Worm (Caenorhabditis elegans): ENCODE results near the gene mrpl-44.

The mrpl-44 gene

ce11 chrIII:9110270-9110669 is 21.1 kb upstream of the mrpl-44 start:
- TF ChIP-seq madf-6 (GFP tag; IDR thresholded peaks at IDR 0.05) = peak; percentile 77
- no peak for TF ChIP-seq pha-4 (tag; optimal IDR thresholded peaks at IDR 0.05)
- no peak for TF ChIP-seq snpc-3.4 (tag; optimal IDR thresholded peaks at IDR 0.05)
- peak; percentile 42 for TF ChIP-seq xnd-1 (tag; optimal IDR thresholded peaks at IDR 0.05)
- 0 out of 2 replicates have a peak, but pooled peaks have one; percentile 10 for TF ChIP-seq rcor-1 (GFP tag; IDR thresholded peaks at IDR 0.05)
- no peak for TF ChIP-seq hlh-26 (GFP tag; conservative IDR thresholded peaks at IDR 0.05)
- TF ChIP-seq madf-8 (GFP tag; conservative IDR thresholded peaks at IDR 0.05) = peak; percentile 4; the same call in 1 of the 2 replicates
- no peak for TF ChIP-seq unc-130 (GFP tag; optimal IDR thresholded peaks at IDR 0.05)
- peak; percentile 62 for TF ChIP-seq efl-1 (GFP tag; optimal IDR thresholded peaks at IDR 0.05)
- no peak for TF ChIP-seq akir-1 (GFP tag; optimal IDR thresholded peaks at IDR 0.05)
- no peak for TF ChIP-seq egl-44 (GFP tag; IDR thresholded peaks at IDR 0.05)
- TF ChIP-seq rec-8 (tag; optimal IDR thresholded peaks at IDR 0.05) = no peak
- TF ChIP-seq ccch-3 (GFP tag; optimal IDR thresholded peaks at IDR 0.05) = no peak

ce11 chrIII:9109726-9110125 is 20.6 kb upstream of the mrpl-44 start:
- TF ChIP-seq mcd-1 (GFP tag; IDR thresholded peaks at IDR 0.05) (no peak), nhr-27 (tag; optimal IDR thresholded peaks at IDR 0.05) (no peak), nfyb-1 (GFP tag; IDR thresholded peaks at IDR 0.05) (no peak), tlf-1 (GFP tag; optimal IDR thresholded peaks at IDR 0.05) (no peak), egrh-3 (GFP tag; IDR thresholded peaks at IDR 0.05) (no peak)

- TF ChIP-seq somi-1 (GFP tag; optimal IDR thresholded peaks at IDR 0.05) = no peak
- TF ChIP-seq madf-6 (GFP tag; IDR thresholded peaks at IDR 0.05) = peak; percentile 8; the same call in 1 of the 2 replicates
- TF ChIP-seq F49E8.2 (tag; optimal IDR thresholded peaks at IDR 0.05; ENCODE audit: insufficient read depth) = no peak
These were observed 20.0 kb upstream of the mrpl-44 start, which contains the start of gene cya-1 for ce11 chrIII:9109172-9109571. TSS of gene cya-1 (minus strand) at chrIII:9109272.

- no peak for TF ChIP-seq F39B2.1 (GFP tag; IDR thresholded peaks at IDR 0.05)
- no peak for TF ChIP-seq madf-8 (GFP tag; conservative IDR thresholded peaks at IDR 0.05)
- TF ChIP-seq F57C9.4 (tag; optimal IDR thresholded peaks at IDR 0.05) = no peak
- TF ChIP-seq gei-17 (GFP tag; optimal IDR thresholded peaks at IDR 0.05) = no peak
- TF ChIP-seq hlh-26 (GFP tag; conservative IDR thresholded peaks at IDR 0.05) = no peak
- no peak for TF ChIP-seq ccch-3 (GFP tag; optimal IDR thresholded peaks at IDR 0.05)
- TF ChIP-seq ets-4 (GFP tag; optimal IDR thresholded peaks at IDR 0.05) = no peak
- no peak for TF ChIP-seq let-607 (tag; optimal IDR thresholded peaks at IDR 0.05)
- TF ChIP-seq zfh-2 (GFP tag; conservative IDR thresholded peaks at IDR 0.05) = no peak
- no peak for TF ChIP-seq F55B11.4 (tag; optimal IDR thresholded peaks at IDR 0.05; ENCODE audit: borderline replicate concordance, insufficient read depth)
- TF ChIP-seq chd-7 (tag; optimal IDR thresholded peaks at IDR 0.05) = no peak
- TF ChIP-seq mes-4 (tag; optimal IDR thresholded peaks at IDR 0.05) = no peak
- TF ChIP-seq egrh-3 (GFP tag; IDR thresholded peaks at IDR 0.05) = no peak
- TF ChIP-seq Y53G8AR.9 (GFP tag; conservative IDR thresholded peaks at IDR 0.05) = no peak
- no peak for TF ChIP-seq egl-18 (GFP tag; IDR thresholded peaks at IDR 0.05)
- TF ChIP-seq T26A5.8 (tag; optimal IDR thresholded peaks at IDR 0.05) = no peak
- TF ChIP-seq F57A8.1 (GFP tag; optimal IDR thresholded peaks at IDR 0.05) = no peak
- TF ChIP-seq ceh-58 (GFP tag; IDR thresholded peaks at IDR 0.05) = no peak
- TF ChIP-seq Y67H2A.10 (GFP tag; conservative IDR thresholded peaks at IDR 0.05) = no peak
These were observed 16.5 kb upstream of the mrpl-44 start for ce11 chrIII:9105653-9106052.

All from whole organism, young adult.